Worm (Caenorhabditis elegans) whole organism, midembryonic: ENCODE measurements around the gene lipl-6.
A peak's percentile ranks its signal among the peaks of the same experiment; 100 is the strongest.

Source experiments
- T22C8.4 ChIP-seq: fragments of 200-800 bp; sonication (Bioruptor generic); IDR thresholded peaks from 2 replicates; pipeline ENCODE4 v1.3.6; 2022; ENCODE audit warnings: missing genetic modification characterization, missing compliant biosample characterization
- cog-1 ChIP-seq: sonication (generic microtip); optimal IDR thresholded peaks from 2 replicates; lab custom pipeline; 2016; ENCODE audit warnings: missing genetic modification characterization, missing compliant biosample characterization
- flt-1 ChIP-seq: fragments of 200-800 bp; sonication (Bioruptor generic); IDR thresholded peaks from 2 replicates; pipeline ENCODE4 v1.3.6; 2022; ENCODE audit warnings: missing genetic modification characterization, missing compliant biosample characterization
- klf-2 ChIP-seq: fragments of 200-800 bp; sonication (Bioruptor generic); conservative IDR thresholded peaks from 2 replicates; pipeline ENCODE4 v1.3.6; 2022; ENCODE audit warnings: missing genetic modification reagents, missing genetic modification characterization, missing compliant biosample characterization
- med-1 ChIP-seq: sonication (generic microtip); optimal IDR thresholded peaks from 2 replicates; lab custom pipeline; 2017; ENCODE audit warnings: missing genetic modification characterization, mild to moderate bottlenecking, missing compliant biosample characterization, antibody characterized with exemption, missing genetic modification reagents; ENCODE audit not compliant: insufficient read depth
- ref-1 ChIP-seq: fragments of 200-800 bp; sonication (Bioruptor generic); conservative IDR thresholded peaks from 2 replicates; pipeline ENCODE4 v1.3.6; 2022; ENCODE audit warnings: missing genetic modification reagents, missing genetic modification characterization, missing compliant biosample characterization
- tab-1 ChIP-seq: fragments of 200-800 bp; sonication (Bioruptor generic); IDR thresholded peaks from 2 replicates; pipeline ENCODE4 v1.3.6; 2022; ENCODE audit warnings: missing genetic modification characterization, missing compliant biosample characterization
- ztf-23 ChIP-seq: fragments of 200-800 bp; sonication (Bioruptor generic); IDR thresholded peaks from 2 replicates; pipeline ENCODE4 v1.3.6; 2022; ENCODE audit warnings: missing genetic modification reagents, missing genetic modification characterization, missing compliant biosample characterization
- ztf-29 ChIP-seq: fragments of 200-800 bp; sonication (Bioruptor generic); IDR thresholded peaks from 2 replicates; pipeline ENCODE4 v1.3.6; 2022; ENCODE audit warnings: missing genetic modification reagents, missing genetic modification characterization, missing compliant biosample characterization

The lipl-6 gene

ce11 chrV:6906435-6906834 lies 27.7 kb downstream of the lipl-6 start:
- TF ChIP-seq med-1 (GFP tag; lab: Kevin White, UChicago) (no peak), ztf-23 (no peak), T22C8.4 (no peak), klf-2 (no peak), flt-1 (GFP tag; lab: Robert Waterston, UW) (no peak), cog-1 (tag; lab: Kevin White, UChicago) (no peak), ztf-29 (GFP tag; lab: Robert Waterston, UW) (no peak), tab-1 (GFP tag; lab: Robert Waterston, UW) (no peak), ref-1 (GFP tag; lab: Robert Waterston, UW) (no peak)

ce11 chrV:6901943-6902549 lies 32.1 kb downstream of the lipl-6 start:
- TF ChIP-seq klf-2 = no peak
- TF ChIP-seq tab-1 (GFP tag; lab: Robert Waterston, UW) = no peak
- TF ChIP-seq ztf-29 (GFP tag; lab: Robert Waterston, UW) = no peak
- TF ChIP-seq cog-1 (tag; lab: Kevin White, UChicago) = no peak

ce11 chrV:6900814-6901592 lies 33.1 kb downstream of the lipl-6 start:
- no peak for TF ChIP-seq cog-1 (tag; lab: Kevin White, UChicago)
- TF ChIP-seq T22C8.4 = no peak
- no peak for TF ChIP-seq ztf-23
- no peak for TF ChIP-seq tab-1 (GFP tag; lab: Robert Waterston, UW)
- no peak for TF ChIP-seq klf-2
- TF ChIP-seq flt-1 (GFP tag; lab: Robert Waterston, UW) = no peak
- TF ChIP-seq ref-1 (GFP tag; lab: Robert Waterston, UW) = no peak
- TF ChIP-seq ztf-29 (GFP tag; lab: Robert Waterston, UW) = no peak
- TF ChIP-seq med-1 (GFP tag; lab: Kevin White, UChicago) = no peak

- TF ChIP-seq klf-2 (no peak), T22C8.4 (no peak), cog-1 (tag; lab: Kevin White, UChicago) (no peak), ztf-29 (GFP tag; lab: Robert Waterston, UW) (no peak), ref-1 (GFP tag; lab: Robert Waterston, UW) (no peak), ztf-23 (no peak), med-1 (GFP tag; lab: Kevin White, UChicago) (no peak), tab-1 (GFP tag; lab: Robert Waterston, UW) (no peak), flt-1 (GFP tag; lab: Robert Waterston, UW) (no peak)
These were observed 33.9 kb downstream of the lipl-6 start, which contains the start of gene odc-1 for ce11 chrV:6900173-6900638. TSS of gene odc-1 (minus strand) at chrV:6900223.

ce11 chrV:6896700-6897099 lies 37.4 kb downstream of the lipl-6 start, which contains the start of gene K11C4.1:
TSS of gene K11C4.1 (plus strand) at chrV:6897000.
- TF ChIP-seq T22C8.4 (no peak), flt-1 (GFP tag; lab: Robert Waterston, UW) (no peak), klf-2 (no peak)

ce11 chrV:6894778-6895177 lies 39.3 kb downstream of the lipl-6 start, which contains the start of gene K11C4.2:
TSS of gene K11C4.2 (plus strand) at chrV:6895078.
- TF ChIP-seq T22C8.4 (no peak), klf-2 (no peak), ztf-29 (GFP tag; lab: Robert Waterston, UW) (no peak), ztf-23 (no peak), med-1 (GFP tag; lab: Kevin White, UChicago) (no peak), flt-1 (GFP tag; lab: Robert Waterston, UW) (no peak), cog-1 (tag; lab: Kevin White, UChicago) (no peak), ref-1 (GFP tag; lab: Robert Waterston, UW) (no peak), tab-1 (GFP tag; lab: Robert Waterston, UW) (no peak)

- TF ChIP-seq ref-1 (GFP tag; lab: Robert Waterston, UW) (no peak), cog-1 (tag; lab: Kevin White, UChicago) (no peak), med-1 (GFP tag; lab: Kevin White, UChicago) (no peak), klf-2 (no peak), T22C8.4 (no peak), tab-1 (GFP tag; lab: Robert Waterston, UW) (no peak), flt-1 (GFP tag; lab: Robert Waterston, UW) (no peak), ztf-29 (GFP tag; lab: Robert Waterston, UW) (no peak), ztf-23 (no peak)
These were observed 40.4 kb downstream of the lipl-6 start for ce11 chrV:6893681-6894080.

ce11 chrV:6888828-6889227 lies 45.3 kb downstream of the lipl-6 start:
- TF ChIP-seq cog-1 (tag; lab: Kevin White, UChicago) = peak; percentile 41
- peak; percentile 91 for TF ChIP-seq flt-1 (GFP tag; lab: Robert Waterston, UW)
- TF ChIP-seq tab-1 (GFP tag; lab: Robert Waterston, UW) = peak; percentile 85
- peak; percentile 81 for TF ChIP-seq ztf-29 (GFP tag; lab: Robert Waterston, UW)
- peak; percentile 68; the same call in 1 of the 2 replicates for TF ChIP-seq T22C8.4
- peak; percentile 71 for TF ChIP-seq med-1 (GFP tag; lab: Kevin White, UChicago)
- TF ChIP-seq ref-1 (GFP tag; lab: Robert Waterston, UW) = peak; percentile 63; the same call in 1 of the 2 replicates
- TF ChIP-seq ztf-23 = peak; percentile 89
- peak; percentile 84 for TF ChIP-seq klf-2

- TF ChIP-seq ztf-23 (no peak), ref-1 (GFP tag; lab: Robert Waterston, UW) (no peak), cog-1 (tag; lab: Kevin White, UChicago) (no peak), klf-2 (no peak), med-1 (GFP tag; lab: Kevin White, UChicago) (no peak), T22C8.4 (no peak), flt-1 (GFP tag; lab: Robert Waterston, UW) (no peak), ztf-29 (GFP tag; lab: Robert Waterston, UW) (no peak), tab-1 (GFP tag; lab: Robert Waterston, UW) (no peak)
These were observed 49.0 kb downstream of the lipl-6 start for ce11 chrV:6885070-6885469.
